Worm (Caenorhabditis elegans) whole organism, L3 larva: Measurements from ENCODE around the gene ced-9.

ENCODE experiments used
- egl-27 ChIP-seq: sonication (generic microtip); optimal IDR thresholded peaks from 4 replicates; lab custom pipeline; 2017; ENCODE audit warnings: missing biosample characterization, missing genetic modification reagents, missing genetic modification characterization
- fkh-10 ChIP-seq: sonication (generic microtip); optimal IDR thresholded peaks from 2 replicates; lab custom pipeline; 2017; ENCODE audit warnings: missing biosample characterization, missing genetic modification reagents, missing genetic modification characterization
- jun-1 ChIP-seq: fragments of 150-350 bp; optimal IDR thresholded peaks from 2 replicates; lab custom pipeline; 2014; ENCODE audit warnings: missing biosample characterization, missing genetic modification reagents, missing genetic modification characterization
- lin-39 ChIP-seq: fragments of 150-350 bp; optimal IDR thresholded peaks from 2 replicates; lab custom pipeline; 2018; ENCODE audit warnings: missing biosample characterization, missing genetic modification reagents, missing genetic modification characterization
- nhr-237 ChIP-seq: fragments of 150-350 bp; optimal IDR thresholded peaks from 2 replicates; lab custom pipeline; 2014; ENCODE audit warnings: missing biosample characterization, missing genetic modification characterization
- nhr-43 ChIP-seq: sonication (generic microtip); optimal IDR thresholded peaks from 2 replicates; lab custom pipeline; 2016; ENCODE audit warnings: mild to moderate bottlenecking, missing genetic modification characterization, missing compliant biosample characterization; ENCODE audit not compliant: poor library complexity, severe bottlenecking
- pha-4 ChIP-seq: fragments of 150-350 bp; optimal IDR thresholded peaks from 2 replicates; lab custom pipeline; 2014; ENCODE audit warnings: missing biosample characterization, missing genetic modification reagents, missing genetic modification characterization
- pqm-1 ChIP-seq: fragments of 150-350 bp; optimal IDR thresholded peaks from 2 replicates; lab custom pipeline; 2017; ENCODE audit warnings: missing biosample characterization, missing genetic modification characterization, inconsistent platforms
- skn-1 ChIP-seq: fragments of 150-350 bp; optimal IDR thresholded peaks from 2 replicates; lab custom pipeline; 2014; ENCODE audit warnings: missing biosample characterization, missing genetic modification characterization
- snpc-4 ChIP-seq: fragments of 150-350 bp; optimal IDR thresholded peaks from 2 replicates; lab custom pipeline; 2014; ENCODE audit warnings: missing biosample characterization, missing genetic modification characterization
- tbx-2 ChIP-seq: sonication (generic microtip); optimal IDR thresholded peaks from 2 replicates; lab custom pipeline; 2016; ENCODE audit warnings: mild to moderate bottlenecking, missing genetic modification characterization, missing compliant biosample characterization
- unc-62 ChIP-seq: fragments of 150-350 bp; sonication (generic microtip); optimal IDR thresholded peaks from 4 replicates; lab custom pipeline; 2014; ENCODE audit warnings: missing biosample characterization, missing genetic modification reagents, missing genetic modification characterization
- ztf-11 ChIP-seq: fragments of 150-350 bp; optimal IDR thresholded peaks from 2 replicates; lab custom pipeline; 2014; ENCODE audit warnings: missing biosample characterization, missing genetic modification characterization

DNA sequence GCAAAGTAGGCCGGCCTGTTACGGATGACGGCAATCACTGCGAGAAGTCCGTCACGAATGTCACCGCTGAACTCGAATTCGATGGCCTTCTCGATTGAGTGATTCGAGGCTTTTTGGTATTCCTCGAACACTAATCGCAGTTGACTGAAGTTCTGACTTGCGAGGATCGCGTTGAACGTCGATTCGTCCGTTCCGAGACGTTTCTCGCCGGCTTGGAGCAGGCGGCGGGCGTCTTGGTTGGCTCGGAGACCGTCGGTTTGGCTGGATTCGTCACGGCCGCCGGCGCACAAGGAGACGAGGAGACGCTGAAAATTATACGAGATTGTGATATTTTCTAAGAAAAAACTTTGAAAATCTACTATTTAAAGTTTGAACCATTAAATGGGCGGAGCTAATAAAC lies 8.6 kb upstream of the ced-9 start:
- TF ChIP-seq pha-4 (tag; lab: Kevin White, UChicago) (no peak), jun-1 (tag; lab: Kevin White, UChicago) (no peak), nhr-237 (tag; lab: Kevin White, UChicago) (no peak), lin-39 (tag; lab: Kevin White, UChicago) (no peak), skn-1 (tag; lab: Kevin White, UChicago) (no peak), fkh-10 (GFP tag; lab: Kevin White, UChicago) (no peak), ztf-11 (tag; lab: Kevin White, UChicago) (no peak), egl-27 (tag; lab: Kevin White, UChicago) (no peak), tbx-2 (tag; lab: Kevin White, UChicago) (no peak), snpc-4 (tag; lab: Kevin White, UChicago) (no peak), nhr-43 (tag; lab: Kevin White, UChicago) (no peak), unc-62 (no peak), pqm-1 (no peak)
